Fruit fly (Drosophila melanogaster): ENCODE data around the gene mys.

Gene mys

dm6 chrX:8112715-8113114 lies 51.3 kb downstream of the mys start (continued):
- no peak for TF ChIP-seq bigmax (GFP tag; optimal IDR thresholded peaks at IDR 0.05)
- TF ChIP-seq Hey (tag; optimal IDR thresholded peaks at IDR 0.05), result no peak
- no peak for TF ChIP-seq bowl (GFP tag; IDR thresholded peaks at IDR 0.05)
- no peak for TF ChIP-seq CG16815 (GFP tag; optimal IDR thresholded peaks at IDR 0.05)
- TF ChIP-seq CG8924 (tag; optimal IDR thresholded peaks at IDR 0.05), result no peak
- no peak for TF ChIP-seq CG17328 (GFP tag; IDR thresholded peaks at IDR 0.05)
- peak; percentile 41 for TF ChIP-seq CG14441 (GFP tag; IDR thresholded peaks at IDR 0.05)
- TF ChIP-seq CG4730 (GFP tag; IDR thresholded peaks at IDR 0.05), result no peak
- no peak for TF ChIP-seq so (GFP tag; IDR thresholded peaks at IDR 0.05)
- TF ChIP-seq Optix (GFP tag; IDR thresholded peaks at IDR 0.05), result no peak
- TF ChIP-seq nau (GFP tag; optimal IDR thresholded peaks at IDR 0.05), result peak; percentile 27
- TF ChIP-seq Spps (tag; optimal IDR thresholded peaks at IDR 0.05), result no peak
- no peak for TF ChIP-seq CG8765 (GFP tag; IDR thresholded peaks at IDR 0.05)
- no peak for TF ChIP-seq CG10654 (GFP tag; optimal IDR thresholded peaks at IDR 0.05)
- no peak for TF ChIP-seq CG2202 (tag; optimal IDR thresholded peaks at IDR 0.05)
- no peak for TF ChIP-seq sd (tag; optimal IDR thresholded peaks at IDR 0.05)
- TF ChIP-seq CG11560 (tag; IDR thresholded peaks at IDR 0.05), result no peak
- no peak for TF ChIP-seq CG33213 (GFP tag; optimal IDR thresholded peaks at IDR 0.05)
- TF ChIP-seq maf-S (GFP tag; optimal IDR thresholded peaks at IDR 0.05), result no peak
- TF ChIP-seq usp (GFP tag; optimal IDR thresholded peaks at IDR 0.05), result no peak
- peak; percentile 55 for TF ChIP-seq CG2120 (GFP tag; optimal IDR thresholded peaks at IDR 0.05)
- no peak for TF ChIP-seq CG16779 (GFP tag; IDR thresholded peaks at IDR 0.05)
- TF ChIP-seq CG18262 (tag; optimal IDR thresholded peaks at IDR 0.05), result no peak
- TF ChIP-seq Max (GFP tag; optimal IDR thresholded peaks at IDR 0.05), result no peak
- no peak for TF ChIP-seq zf30C (GFP tag; optimal IDR thresholded peaks at IDR 0.05)
- TF ChIP-seq ind (GFP tag; optimal IDR thresholded peaks at IDR 0.05), result no peak
- no peak for TF ChIP-seq CG13123 (GFP tag; optimal IDR thresholded peaks at IDR 0.05)
- TF ChIP-seq scrt (GFP tag; optimal IDR thresholded peaks at IDR 0.05), result no peak
- no peak for TF ChIP-seq Usf (GFP tag; optimal IDR thresholded peaks at IDR 0.05)
- TF ChIP-seq CG10543 (GFP tag; optimal IDR thresholded peaks at IDR 0.05), result no peak
- TF ChIP-seq CG13775 (GFP tag; optimal IDR thresholded peaks at IDR 0.05), result peak; percentile 32
- TF ChIP-seq peb (GFP tag; IDR thresholded peaks at IDR 0.05), result no peak
- TF ChIP-seq Sox100B (GFP tag; optimal IDR thresholded peaks at IDR 0.05), result no peak
- no peak for TF ChIP-seq ash1 (GFP tag; optimal IDR thresholded peaks at IDR 0.05)
- TF ChIP-seq CG12236 (GFP tag; optimal IDR thresholded peaks at IDR 0.05), result no peak
- TF ChIP-seq vnd (GFP tag; IDR thresholded peaks at IDR 0.05; ENCODE audit: partially characterized antibody), result no peak
- no peak for TF ChIP-seq CG5180 (GFP tag; optimal IDR thresholded peaks at IDR 0.05)
- TF ChIP-seq ssp (GFP tag; IDR thresholded peaks at IDR 0.05), result no peak
- no peak for TF ChIP-seq CG13287 (GFP tag; IDR thresholded peaks at IDR 0.05; ENCODE audit: partially characterized antibody)
- TF ChIP-seq sqz (GFP tag; optimal IDR thresholded peaks at IDR 0.05), result no peak
- TF ChIP-seq seq (GFP tag; IDR thresholded peaks at IDR 0.05), result no peak
- no peak for TF ChIP-seq lbe (GFP tag; optimal IDR thresholded peaks at IDR 0.05)
- peak; percentile 7 to 52 for TF ChIP-seq dpn (GFP tag; optimal IDR thresholded peaks at IDR 0.05)
- TF ChIP-seq ham (GFP tag; IDR thresholded peaks at IDR 0.05), result 0 out of 2 replicates have a peak, but pooled peaks have one; percentile 14
- TF ChIP-seq ERR (GFP tag; optimal IDR thresholded peaks at IDR 0.05), result no peak
- TF ChIP-seq rib (GFP tag; IDR thresholded peaks at IDR 0.05), result no peak
- peak; percentile 35 for TF ChIP-seq CG10209 (GFP tag; optimal IDR thresholded peaks at IDR 0.05)
- TF ChIP-seq Hr51 (GFP tag; optimal IDR thresholded peaks at IDR 0.05), result peak in 1 of 2 experiments; percentile 42
- no peak for TF ChIP-seq Lhr (GFP tag; optimal IDR thresholded peaks at IDR 0.05)
- TF ChIP-seq CG6689 (GFP tag; IDR thresholded peaks at IDR 0.05), result no peak
- TF ChIP-seq CG32532 (GFP tag; IDR thresholded peaks at IDR 0.05), result peak; percentile 64; the same call in 1 of the 2 replicates
- TF ChIP-seq sim (GFP tag; IDR thresholded peaks at IDR 0.05), result no peak
